Worm (Caenorhabditis elegans): ENCODE results near the gene fkb-1.

ce11 chrIV:11062984-11063613 lies 26.7 kb downstream of the fkb-1 start:
- TF ChIP-seq ama-1 (optimal IDR thresholded peaks at IDR 0.05) (no peak), ceh-13 (GFP tag; optimal IDR thresholded peaks at IDR 0.05) (no peak), flt-1 (GFP tag; IDR thresholded peaks at IDR 0.05) (no peak), tbx-37 (GFP tag; conservative IDR thresholded peaks at IDR 0.05) (no peak), F13C5.2 (tag; optimal IDR thresholded peaks at IDR 0.05) (no peak), scrt-1 (GFP tag; IDR thresholded peaks at IDR 0.05) (no peak), hmg-4 (GFP tag; optimal IDR thresholded peaks at IDR 0.05) (no peak), ets-7 (tag; optimal IDR thresholded peaks at IDR 0.05) (no peak), hmbx-1 (tag; optimal IDR thresholded peaks at IDR 0.05) (no peak), tbx-11 (GFP tag; IDR thresholded peaks at IDR 0.05) (no peak), sea-1 (GFP tag; conservative IDR thresholded peaks at IDR 0.05) (no peak)
